Worm (Caenorhabditis elegans): ENCODE data around the gene F49F1.2.

Gene F49F1.2

DNA sequence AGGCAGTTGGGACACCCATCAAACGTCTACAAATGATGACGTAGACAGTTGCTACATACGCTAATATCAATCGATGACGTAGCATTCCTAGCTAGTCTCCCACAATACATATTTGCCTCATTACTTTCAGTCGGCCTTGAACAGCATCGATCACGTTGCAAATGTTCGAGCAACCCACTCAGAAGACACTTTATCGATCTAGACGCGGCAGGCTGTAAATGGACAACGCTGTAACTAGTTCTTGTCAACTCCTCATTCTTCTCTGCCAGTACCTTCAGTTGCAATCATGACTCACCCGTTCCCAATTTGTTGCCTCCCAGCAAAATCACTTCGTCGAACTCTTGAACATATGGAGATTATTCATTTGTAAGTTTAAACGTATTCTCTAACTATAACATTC lies 43.7 kb upstream of the F49F1.2 start, which contains the start of gene pqn-75:
Gene pqn-75 (plus strand): TSS at position 301 of the 400 bp plus-strand sequence.
- TF ChIP-seq zip-8 (tag; optimal IDR thresholded peaks at IDR 0.05) (no peak), mep-1 (tag; optimal IDR thresholded peaks at IDR 0.05) (no peak), ceh-43 (GFP tag; optimal IDR thresholded peaks at IDR 0.05) (no peak), flh-1 (GFP tag; optimal IDR thresholded peaks at IDR 0.05) (no peak)

DNA sequence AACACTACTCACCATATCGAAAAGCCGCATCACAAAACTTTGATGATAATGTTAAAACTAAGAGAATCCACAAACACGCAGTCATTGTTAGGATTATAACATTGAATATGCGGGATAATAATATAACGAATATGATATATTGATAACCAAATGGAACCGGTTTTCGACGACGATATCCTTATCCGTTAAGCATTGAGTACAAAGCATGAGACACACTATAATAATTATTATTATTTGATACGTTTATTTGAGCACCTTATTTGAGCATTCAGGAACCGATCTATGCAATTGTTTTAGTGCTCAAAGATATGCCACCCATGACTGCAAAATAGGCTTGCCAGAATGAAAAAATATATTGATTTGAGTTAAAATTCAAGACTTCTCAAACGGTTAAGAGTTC lies 41.1 kb upstream of the F49F1.2 start, which contains the start of gene W03D2.9:
Gene W03D2.9 (minus strand): TSS at position 101 of the 400 bp plus-strand sequence.
- TF ChIP-seq elt-1 (tag; optimal IDR thresholded peaks at IDR 0.05; ENCODE audit: borderline replicate concordance, insufficient read depth), result no peak
- TF ChIP-seq pha-4 (tag; optimal IDR thresholded peaks at IDR 0.05), result no peak
- no peak for TF ChIP-seq lin-32 (GFP tag; optimal IDR thresholded peaks at IDR 0.05)
- TF ChIP-seq unc-120 (tag; optimal IDR thresholded peaks at IDR 0.05; ENCODE audit: poor library complexity, severe bottlenecking), result no peak
- TF ChIP-seq nhr-28 (tag; optimal IDR thresholded peaks at IDR 0.05), result no peak
- TF ChIP-seq ham-2 (GFP tag; optimal IDR thresholded peaks at IDR 0.05), result no peak
- no peak for TF ChIP-seq mab-5 (tag; optimal IDR thresholded peaks at IDR 0.05)
- no peak for TF ChIP-seq flh-1 (GFP tag; optimal IDR thresholded peaks at IDR 0.05)
- TF ChIP-seq nhr-237 (tag; optimal IDR thresholded peaks at IDR 0.05), result no peak
- TF ChIP-seq mep-1 (tag; optimal IDR thresholded peaks at IDR 0.05), result no peak

DNA sequence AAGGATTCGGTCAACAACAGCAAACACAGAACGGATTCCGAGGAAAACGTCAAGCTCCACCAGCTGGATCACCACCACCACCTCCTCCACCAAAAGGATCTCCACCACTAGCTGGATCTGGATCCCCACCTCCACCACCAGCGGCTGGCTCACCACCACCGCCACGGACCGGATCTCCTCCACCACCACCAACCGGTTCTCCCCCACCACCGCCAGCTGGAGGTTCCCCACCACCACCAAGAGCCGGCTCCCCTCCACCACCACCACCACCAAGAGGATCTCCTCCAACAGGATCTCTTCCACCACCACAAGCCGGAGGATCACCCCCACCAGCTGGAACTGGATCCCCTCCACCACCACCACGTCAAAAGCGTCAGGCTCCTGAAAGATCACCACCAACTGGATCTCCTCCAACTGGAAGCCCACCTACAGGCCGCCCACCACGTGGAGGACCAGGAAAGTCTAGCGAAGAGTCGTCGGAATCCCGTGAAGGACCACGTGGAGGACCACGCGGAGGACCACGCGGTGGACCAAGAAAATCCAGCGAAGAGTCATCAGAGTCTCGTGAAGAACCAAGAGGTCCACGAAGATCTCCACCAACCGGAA lies 39.0 kb upstream of the F49F1.2 start:
- TF ChIP-seq ham-2 (GFP tag; optimal IDR thresholded peaks at IDR 0.05) (no peak), mls-2 (tag; optimal IDR thresholded peaks at IDR 0.05) (no peak), sem-2 (GFP tag; optimal IDR thresholded peaks at IDR 0.05) (no peak), nhr-2 (tag; optimal IDR thresholded peaks at IDR 0.05) (no peak)

DNA sequence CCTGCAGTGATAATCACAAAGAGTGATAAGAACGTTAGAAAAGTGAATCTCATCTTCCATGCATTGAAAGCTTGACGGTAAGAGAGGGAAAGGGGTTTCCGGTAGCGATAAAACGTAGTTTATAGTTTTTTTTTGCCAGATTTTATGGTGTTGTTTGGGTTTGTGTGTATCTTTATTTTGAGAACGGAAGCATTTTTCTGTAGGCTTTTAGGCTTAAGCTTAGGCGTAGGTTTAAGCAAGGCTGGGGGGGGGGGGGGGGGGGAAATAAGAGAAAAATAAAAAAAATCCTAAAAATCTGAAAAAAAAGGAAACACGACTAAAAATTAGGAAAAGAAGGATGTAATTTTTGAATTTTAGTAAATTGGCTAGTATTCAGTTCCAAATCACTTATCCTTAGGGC lies 36.8 kb upstream of the F49F1.2 start, which contains the start of gene C35B1.8:
Gene C35B1.8 (minus strand): TSS at position 101 of the 400 bp plus-strand sequence.
- no peak for TF ChIP-seq lin-13 (tag; optimal IDR thresholded peaks at IDR 0.05)
- no peak for TF ChIP-seq nhr-28 (tag; optimal IDR thresholded peaks at IDR 0.05)
- TF ChIP-seq lin-32 (GFP tag; optimal IDR thresholded peaks at IDR 0.05), result no peak
- TF ChIP-seq nhr-76 (tag; optimal IDR thresholded peaks at IDR 0.05), result no peak
- TF ChIP-seq mls-2 (tag; optimal IDR thresholded peaks at IDR 0.05), result no peak
- TF ChIP-seq flh-1 (GFP tag; optimal IDR thresholded peaks at IDR 0.05), result no peak
- TF ChIP-seq ham-2 (GFP tag; optimal IDR thresholded peaks at IDR 0.05), result no peak
- no peak for TF ChIP-seq nhr-237 (tag; optimal IDR thresholded peaks at IDR 0.05)
- no peak for TF ChIP-seq sem-2 (GFP tag; optimal IDR thresholded peaks at IDR 0.05)
- no peak for TF ChIP-seq cnd-1 (tag; optimal IDR thresholded peaks at IDR 0.05)
- TF ChIP-seq unc-120 (tag; optimal IDR thresholded peaks at IDR 0.05; ENCODE audit: poor library complexity, severe bottlenecking), result no peak
- TF ChIP-seq unc-39 (tag; optimal IDR thresholded peaks at IDR 0.05), result no peak
- no peak for TF ChIP-seq snpc-4 (tag; optimal IDR thresholded peaks at IDR 0.05)
- TF ChIP-seq ceh-43 (GFP tag; optimal IDR thresholded peaks at IDR 0.05), result no peak
- no peak for TF ChIP-seq mep-1 (tag; optimal IDR thresholded peaks at IDR 0.05)
- TF ChIP-seq nhr-12 (tag; optimal IDR thresholded peaks at IDR 0.05), result no peak
- no peak for TF ChIP-seq blmp-1 (tag; optimal IDR thresholded peaks at IDR 0.05)
- TF ChIP-seq pha-4 (tag; optimal IDR thresholded peaks at IDR 0.05), result no peak
- no peak for TF ChIP-seq ces-1 (GFP tag; optimal IDR thresholded peaks at IDR 0.05)
- TF ChIP-seq sptf-1 (tag; optimal IDR thresholded peaks at IDR 0.05), result no peak

DNA sequence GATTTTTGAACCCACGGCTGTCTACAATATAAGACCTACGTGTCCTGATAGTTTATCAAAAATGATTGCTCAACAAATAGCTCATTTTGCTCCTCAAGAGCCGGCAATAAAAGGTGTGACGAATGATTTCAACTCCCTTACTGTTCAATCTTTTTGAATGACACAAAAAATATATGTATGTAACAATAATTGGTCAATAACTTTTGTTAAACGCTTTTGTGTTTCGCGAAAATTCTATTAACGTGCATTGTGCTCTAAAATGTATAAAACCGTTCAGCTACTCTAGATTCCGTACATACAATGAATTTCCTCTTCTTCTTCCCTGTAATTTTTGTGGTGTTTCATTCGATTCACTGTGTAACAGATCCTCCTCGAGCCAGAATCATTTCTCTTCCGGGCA lies 36.2 kb upstream of the F49F1.2 start, which contains the start of gene C35B1.4:
Gene C35B1.4 (plus strand): TSS at position 301 of the 400 bp plus-strand sequence.
- TF ChIP-seq ceh-83 (GFP tag; optimal IDR thresholded peaks at IDR 0.05) (no peak), mls-2 (tag; optimal IDR thresholded peaks at IDR 0.05) (no peak), nhr-12 (tag; optimal IDR thresholded peaks at IDR 0.05) (no peak), lsy-2 (tag; optimal IDR thresholded peaks at IDR 0.05) (no peak), unc-120 (tag; optimal IDR thresholded peaks at IDR 0.05; ENCODE audit: poor library complexity, severe bottlenecking) (no peak)

DNA sequence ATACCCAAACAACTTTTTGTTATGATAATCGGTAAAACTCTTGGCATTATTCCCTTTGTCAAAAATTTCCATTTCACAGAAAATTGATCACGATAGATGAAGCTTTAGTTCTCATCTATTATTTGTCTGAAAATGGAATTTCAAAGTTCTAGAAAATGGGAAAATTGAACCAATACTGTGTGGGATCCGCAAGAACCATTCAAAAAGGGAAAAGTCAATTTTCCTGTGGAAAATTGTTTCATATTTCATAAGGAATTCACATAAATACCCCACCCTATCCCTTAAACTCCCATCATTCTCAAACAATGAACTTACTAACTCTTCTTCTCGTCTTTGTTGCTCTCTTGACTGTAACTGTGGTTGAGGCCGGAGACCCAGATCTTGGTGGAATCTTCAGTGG lies 34.9 kb upstream of the F49F1.2 start, which contains the start of the genes C35B1.9 and C35B1.3:
Gene C35B1.9 (minus strand): TSS at position 101 of the 400 bp plus-strand sequence.
Gene C35B1.3 (plus strand): TSS at position 306 of the 400 bp plus-strand sequence.
- TF ChIP-seq mls-2 (tag; optimal IDR thresholded peaks at IDR 0.05) (no peak), mep-1 (tag; optimal IDR thresholded peaks at IDR 0.05) (no peak), snpc-4 (tag; optimal IDR thresholded peaks at IDR 0.05) (no peak), unc-62 (GFP tag; optimal IDR thresholded peaks at IDR 0.05) (no peak), pha-4 (tag; optimal IDR thresholded peaks at IDR 0.05) (no peak), lin-13 (tag; optimal IDR thresholded peaks at IDR 0.05) (no peak), lin-32 (GFP tag; optimal IDR thresholded peaks at IDR 0.05) (no peak), tbx-8 (GFP tag; optimal IDR thresholded peaks at IDR 0.05) (no peak), flh-1 (GFP tag; optimal IDR thresholded peaks at IDR 0.05) (no peak), ceh-39 (tag; optimal IDR thresholded peaks at IDR 0.05) (no peak), sptf-1 (tag; optimal IDR thresholded peaks at IDR 0.05) (no peak), mab-5 (tag; optimal IDR thresholded peaks at IDR 0.05) (no peak), blmp-1 (tag; optimal IDR thresholded peaks at IDR 0.05) (no peak), M03D4.4 (tag; optimal IDR thresholded peaks at IDR 0.05) (no peak), drap-1 (GFP tag; optimal IDR thresholded peaks at IDR 0.05) (no peak), nhr-12 (tag; optimal IDR thresholded peaks at IDR 0.05) (no peak), nhr-28 (tag; optimal IDR thresholded peaks at IDR 0.05) (no peak), ham-2 (GFP tag; optimal IDR thresholded peaks at IDR 0.05) (no peak)
